Worm (Caenorhabditis elegans): ENCODE results near the gene clic-1.

Gene clic-1

DNA sequence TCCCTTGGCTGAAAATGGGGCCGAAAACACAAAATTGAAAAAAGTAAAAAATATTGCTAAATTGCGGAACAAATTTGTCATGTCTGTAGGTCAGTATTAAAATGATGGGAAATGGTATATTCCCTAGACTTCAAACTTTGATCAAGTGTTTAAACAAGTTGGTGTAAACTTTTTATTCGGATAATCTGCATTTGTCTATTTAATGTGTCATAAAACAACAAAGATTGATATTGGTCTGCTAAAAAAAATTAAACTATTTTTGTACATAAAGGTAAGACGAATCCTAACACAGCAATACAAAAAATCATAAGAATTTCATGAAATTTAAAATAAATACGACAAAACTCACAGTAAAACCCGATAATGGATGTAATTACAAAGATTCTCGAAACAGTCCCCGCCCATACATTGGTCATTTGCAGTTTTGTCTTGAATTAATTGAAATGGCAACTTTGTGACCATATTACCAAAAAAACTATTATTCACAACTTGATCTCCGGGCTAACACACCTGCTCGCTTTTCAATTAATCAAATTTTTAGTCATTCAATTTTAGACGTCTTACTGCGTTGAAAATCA, 10.7 kb downstream of the clic-1 start, which contains the start of the genes ZK105.6 and ZK105.8:
Gene ZK105.6 (minus strand): TSS at position 101 of the 578 bp plus-strand sequence.
Gene ZK105.8 (plus strand): TSS at position 528 of the 578 bp plus-strand sequence.
- TF ChIP-seq attf-5 (GFP tag; optimal IDR thresholded peaks at IDR 0.05): no peak
- no peak for TF ChIP-seq aptf-3 (GFP tag; IDR thresholded peaks at IDR 0.05)
- TF ChIP-seq ceh-58 (GFP tag; IDR thresholded peaks at IDR 0.05): no peak
- TF ChIP-seq hsf-1 (GFP tag; IDR thresholded peaks at IDR 0.05): no peak
- no peak for TF ChIP-seq Y67H2A.10 (GFP tag; conservative IDR thresholded peaks at IDR 0.05)
- TF ChIP-seq lin-54 (GFP tag; optimal IDR thresholded peaks at IDR 0.05): no peak
- TF ChIP-seq ztf-28 (GFP tag; IDR thresholded peaks at IDR 0.05): no peak
- no peak for TF ChIP-seq ets-4 (GFP tag; optimal IDR thresholded peaks at IDR 0.05)
- no peak for TF ChIP-seq sptf-2 (GFP tag; optimal IDR thresholded peaks at IDR 0.05)
- no peak for TF ChIP-seq athp-1 (tag; optimal IDR thresholded peaks at IDR 0.05)
- TF ChIP-seq egrh-3 (GFP tag; IDR thresholded peaks at IDR 0.05): no peak
- no peak for TF ChIP-seq D2030.7 (GFP tag; IDR thresholded peaks at IDR 0.05)
- TF ChIP-seq dpl-1 (GFP tag; optimal IDR thresholded peaks at IDR 0.05): no peak
- no peak for TF ChIP-seq die-1 (tag; optimal IDR thresholded peaks at IDR 0.05)
- no peak for TF ChIP-seq lsy-27 (tag; optimal IDR thresholded peaks at IDR 0.05; ENCODE audit: borderline replicate concordance, insufficient read depth)

DNA sequence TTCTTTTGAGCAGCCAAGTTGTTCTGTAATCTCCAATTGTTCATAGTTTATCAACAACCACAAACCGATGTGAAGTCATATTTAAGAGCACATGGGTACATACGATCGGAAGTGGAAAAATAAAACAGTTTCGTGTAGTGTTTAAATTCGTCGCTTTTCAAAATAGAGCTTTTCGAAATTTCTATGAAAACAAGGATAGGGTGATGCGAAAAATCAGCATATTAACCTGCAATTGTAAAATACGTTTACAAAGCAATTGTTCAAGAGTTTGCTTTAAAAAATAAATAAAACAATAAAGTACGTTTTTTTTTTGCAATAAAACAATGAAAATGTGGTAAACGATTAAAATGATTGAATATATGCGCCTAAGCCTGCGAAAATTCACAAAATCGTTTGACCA, 12.8 kb downstream of the clic-1 start, which contains the start of gene ZK105.14:
Gene ZK105.14 (minus strand): TSS at position 101 of the 400 bp plus-strand sequence.
- TF ChIP-seq lin-26 (GFP tag; IDR thresholded peaks at IDR 0.05) (no peak), him-1 (tag; optimal IDR thresholded peaks at IDR 0.05) (no peak), aptf-3 (GFP tag; IDR thresholded peaks at IDR 0.05) (no peak), madf-10 (tag; optimal IDR thresholded peaks at IDR 0.05) (no peak), nfya-1 (tag; optimal IDR thresholded peaks at IDR 0.05; ENCODE audit: borderline replicate concordance, insufficient read depth) (no peak), F37B4.10 (GFP tag; IDR thresholded peaks at IDR 0.05) (no peak), hrde-1 (tag; optimal IDR thresholded peaks at IDR 0.05; ENCODE audit: borderline replicate concordance) (no peak), F55B11.4 (tag; optimal IDR thresholded peaks at IDR 0.05; ENCODE audit: borderline replicate concordance, insufficient read depth) (no peak), ceh-100 (GFP tag; IDR thresholded peaks at IDR 0.05) (no peak), tlf-1 (GFP tag; optimal IDR thresholded peaks at IDR 0.05) (no peak), Y53F4B.3 (GFP tag; IDR thresholded peaks at IDR 0.05) (no peak), die-1 (tag; optimal IDR thresholded peaks at IDR 0.05) (no peak), madf-8 (GFP tag; conservative IDR thresholded peaks at IDR 0.05) (no peak), cebp-1 (GFP tag; IDR thresholded peaks at IDR 0.05) (no peak), cebp-1 (tag; optimal IDR thresholded peaks at IDR 0.05) (no peak), mcd-1 (GFP tag; IDR thresholded peaks at IDR 0.05) (no peak), nhr-90 (tag; optimal IDR thresholded peaks at IDR 0.05) (no peak), egrh-3 (GFP tag; IDR thresholded peaks at IDR 0.05) (no peak), fkh-3 (tag; optimal IDR thresholded peaks at IDR 0.05) (no peak)

DNA sequence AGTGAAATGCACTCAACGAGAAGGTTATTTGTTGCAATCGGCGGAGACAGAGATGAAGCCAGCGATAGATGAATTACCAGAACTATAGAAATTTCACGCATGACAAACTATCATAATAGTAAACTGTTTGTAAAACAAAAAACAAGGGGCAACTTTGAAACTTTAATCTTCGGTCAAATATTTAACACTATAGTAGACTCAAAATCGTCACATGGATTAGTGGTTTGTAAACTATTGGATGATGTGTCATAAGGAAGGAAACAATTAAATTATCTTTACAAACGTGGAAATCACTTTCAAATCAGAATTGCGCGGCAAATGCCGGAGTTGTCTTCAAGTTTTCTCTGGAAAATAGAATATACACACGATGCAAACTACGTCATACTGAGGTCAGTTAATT, 17.1 kb downstream of the clic-1 start, which contains the start of gene ZK105.5:
Gene ZK105.5 (minus strand): TSS at position 101 of the 400 bp plus-strand sequence.
- TF ChIP-seq unc-130 (GFP tag; optimal IDR thresholded peaks at IDR 0.05) (no peak), dpl-1 (GFP tag; optimal IDR thresholded peaks at IDR 0.05) (no peak), B0019.2 (GFP tag; conservative IDR thresholded peaks at IDR 0.05) (no peak), F33H1.4 (GFP tag; IDR thresholded peaks at IDR 0.05) (no peak), Y95B8A.8 (GFP tag; IDR thresholded peaks at IDR 0.05) (no peak), nhr-27 (tag; optimal IDR thresholded peaks at IDR 0.05) (no peak), attf-5 (GFP tag; optimal IDR thresholded peaks at IDR 0.05) (no peak), akir-1 (GFP tag; optimal IDR thresholded peaks at IDR 0.05) (no peak), ztf-6 (GFP tag; IDR thresholded peaks at IDR 0.05) (no peak)
